Worm (Caenorhabditis elegans): ENCODE measurements around the gene nhr-112.

DNA sequence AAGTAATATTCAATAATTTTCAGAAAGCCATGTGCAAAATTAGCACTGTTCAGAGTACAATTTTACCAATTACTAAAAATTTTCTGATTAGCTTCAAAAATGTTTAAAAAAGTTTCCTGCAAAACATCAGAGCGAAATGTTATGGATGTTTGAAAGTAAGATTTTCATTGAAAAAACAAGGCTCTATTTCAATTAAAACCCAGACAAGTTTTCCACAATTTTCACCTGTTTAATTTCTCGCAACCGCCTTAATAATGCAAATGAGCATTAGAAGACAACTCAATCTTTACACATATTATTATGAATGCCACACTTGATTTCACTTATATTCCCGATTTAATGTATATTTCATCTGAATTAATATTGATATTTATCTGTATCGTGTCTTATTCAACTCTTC lies 29.1 kb downstream of the nhr-112 start, which contains the start of gene srz-101:
- TF ChIP-seq aptf-3 (GFP tag; IDR thresholded peaks at IDR 0.05) (no peak), tbx-9 (tag; optimal IDR thresholded peaks at IDR 0.05; ENCODE audit: borderline replicate concordance) (no peak), ama-1 (optimal IDR thresholded peaks at IDR 0.05) (no peak), ama-1 (GFP tag; optimal IDR thresholded peaks at IDR 0.05) (no peak), F33H1.4 (GFP tag; IDR thresholded peaks at IDR 0.05) (no peak), cebp-2 (GFP tag; IDR thresholded peaks at IDR 0.05) (no peak), dpl-1 (GFP tag; optimal IDR thresholded peaks at IDR 0.05) (no peak), somi-1 (GFP tag; optimal IDR thresholded peaks at IDR 0.05) (no peak), athp-1 (tag; optimal IDR thresholded peaks at IDR 0.05) (no peak), efl-1 (GFP tag; optimal IDR thresholded peaks at IDR 0.05) (no peak), unc-62 (GFP tag; optimal IDR thresholded peaks at IDR 0.05) (no peak)
